Worm (Caenorhabditis elegans): ENCODE measurements around the gene hip-1.

The hip-1 gene

DNA sequence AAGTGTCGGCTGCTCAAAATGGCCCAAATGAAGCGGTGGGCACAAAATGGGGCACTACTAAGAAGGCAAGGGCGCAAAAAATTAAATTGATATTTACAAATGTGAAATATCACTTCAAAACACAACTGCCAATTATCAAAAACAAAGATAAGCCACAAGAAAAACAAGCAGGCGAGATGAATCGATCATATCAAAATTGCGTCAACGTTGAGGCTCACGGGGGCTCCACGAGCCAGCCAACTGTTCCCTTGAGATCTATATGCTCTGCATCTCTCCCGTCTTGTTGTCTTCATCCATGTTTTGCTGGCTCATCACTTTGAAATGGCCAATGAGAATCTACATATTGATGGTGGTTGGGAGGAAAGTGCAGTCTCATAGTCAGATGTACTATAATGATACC is 12.9 kb upstream of the hip-1 start:
- TF ChIP-seq sea-1 (GFP tag; conservative IDR thresholded peaks at IDR 0.05), result no peak
- TF ChIP-seq hnd-1 (tag; optimal IDR thresholded peaks at IDR 0.05), result no peak
- TF ChIP-seq ceh-13 (GFP tag; optimal IDR thresholded peaks at IDR 0.05), result no peak
- no peak for TF ChIP-seq aly-1 (tag; optimal IDR thresholded peaks at IDR 0.05)
- TF ChIP-seq tbx-37 (GFP tag; conservative IDR thresholded peaks at IDR 0.05), result no peak
- no peak for TF ChIP-seq hmbx-1 (tag; optimal IDR thresholded peaks at IDR 0.05)
- no peak for TF ChIP-seq pes-1 (GFP tag; IDR thresholded peaks at IDR 0.05)
- no peak for TF ChIP-seq ets-7 (tag; optimal IDR thresholded peaks at IDR 0.05)
- TF ChIP-seq B0310.2 (tag; optimal IDR thresholded peaks at IDR 0.05), result no peak

- no peak for TF ChIP-seq hmg-4 (GFP tag; optimal IDR thresholded peaks at IDR 0.05)
- TF ChIP-seq pes-1 (GFP tag; IDR thresholded peaks at IDR 0.05), result no peak
- no peak for TF ChIP-seq ama-1 (optimal IDR thresholded peaks at IDR 0.05)
- TF ChIP-seq B0310.2 (tag; optimal IDR thresholded peaks at IDR 0.05), result no peak
- no peak for TF ChIP-seq hmbx-1 (tag; optimal IDR thresholded peaks at IDR 0.05)
- no peak for TF ChIP-seq ceh-36 (tag; optimal IDR thresholded peaks at IDR 0.05)
- TF ChIP-seq tbx-37 (GFP tag; conservative IDR thresholded peaks at IDR 0.05), result no peak
- TF ChIP-seq ets-7 (tag; optimal IDR thresholded peaks at IDR 0.05), result no peak
- no peak for TF ChIP-seq scrt-1 (GFP tag; IDR thresholded peaks at IDR 0.05)
- TF ChIP-seq tbx-11 (GFP tag; IDR thresholded peaks at IDR 0.05), result no peak
- TF ChIP-seq hnd-1 (tag; optimal IDR thresholded peaks at IDR 0.05), result no peak
- TF ChIP-seq sea-1 (GFP tag; conservative IDR thresholded peaks at IDR 0.05), result no peak
- TF ChIP-seq tra-4 (tag; optimal IDR thresholded peaks at IDR 0.05), result no peak
These were observed 11.5 kb upstream of the hip-1 start for ce11 chrIII:13633826-13634225.

- TF ChIP-seq tbx-11 (GFP tag; IDR thresholded peaks at IDR 0.05) (no peak), tbx-37 (GFP tag; conservative IDR thresholded peaks at IDR 0.05) (no peak), ama-1 (optimal IDR thresholded peaks at IDR 0.05) (no peak), scrt-1 (GFP tag; IDR thresholded peaks at IDR 0.05) (no peak), B0310.2 (tag; optimal IDR thresholded peaks at IDR 0.05) (no peak), flt-1 (GFP tag; IDR thresholded peaks at IDR 0.05) (no peak)
These were observed 8.4 kb upstream of the hip-1 start, which contains the start of gene arrd-17 for ce11 chrIII:13630708-13631107. arrd-17 (minus strand) TSS chrIII:13630808.

- no peak for TF ChIP-seq hnd-1 (tag; optimal IDR thresholded peaks at IDR 0.05)
- TF ChIP-seq pes-1 (GFP tag; IDR thresholded peaks at IDR 0.05), result no peak
- no peak for TF ChIP-seq ceh-13 (GFP tag; optimal IDR thresholded peaks at IDR 0.05)
- no peak for TF ChIP-seq B0310.2 (tag; optimal IDR thresholded peaks at IDR 0.05)
- TF ChIP-seq flt-1 (GFP tag; IDR thresholded peaks at IDR 0.05), result no peak
- TF ChIP-seq aly-1 (tag; optimal IDR thresholded peaks at IDR 0.05), result no peak
- TF ChIP-seq tbx-11 (GFP tag; IDR thresholded peaks at IDR 0.05), result no peak
- TF ChIP-seq scrt-1 (GFP tag; IDR thresholded peaks at IDR 0.05), result no peak
- TF ChIP-seq tra-4 (tag; optimal IDR thresholded peaks at IDR 0.05), result no peak
- no peak for TF ChIP-seq hmg-4 (GFP tag; optimal IDR thresholded peaks at IDR 0.05)
- no peak for TF ChIP-seq ama-1 (optimal IDR thresholded peaks at IDR 0.05)
- TF ChIP-seq sea-1 (GFP tag; conservative IDR thresholded peaks at IDR 0.05), result no peak
- no peak for TF ChIP-seq hmbx-1 (tag; optimal IDR thresholded peaks at IDR 0.05)
- TF ChIP-seq ets-7 (tag; optimal IDR thresholded peaks at IDR 0.05), result no peak
- TF ChIP-seq F13C5.2 (tag; optimal IDR thresholded peaks at IDR 0.05), result no peak
- no peak for TF ChIP-seq ceh-36 (tag; optimal IDR thresholded peaks at IDR 0.05)
- TF ChIP-seq tbx-37 (GFP tag; conservative IDR thresholded peaks at IDR 0.05), result no peak
These were observed 4.4 kb upstream of the hip-1 start, which contains the start of gene T12D8.5 for ce11 chrIII:13626692-13627091. T12D8.5 (minus strand) TSS chrIII:13626786.

DNA sequence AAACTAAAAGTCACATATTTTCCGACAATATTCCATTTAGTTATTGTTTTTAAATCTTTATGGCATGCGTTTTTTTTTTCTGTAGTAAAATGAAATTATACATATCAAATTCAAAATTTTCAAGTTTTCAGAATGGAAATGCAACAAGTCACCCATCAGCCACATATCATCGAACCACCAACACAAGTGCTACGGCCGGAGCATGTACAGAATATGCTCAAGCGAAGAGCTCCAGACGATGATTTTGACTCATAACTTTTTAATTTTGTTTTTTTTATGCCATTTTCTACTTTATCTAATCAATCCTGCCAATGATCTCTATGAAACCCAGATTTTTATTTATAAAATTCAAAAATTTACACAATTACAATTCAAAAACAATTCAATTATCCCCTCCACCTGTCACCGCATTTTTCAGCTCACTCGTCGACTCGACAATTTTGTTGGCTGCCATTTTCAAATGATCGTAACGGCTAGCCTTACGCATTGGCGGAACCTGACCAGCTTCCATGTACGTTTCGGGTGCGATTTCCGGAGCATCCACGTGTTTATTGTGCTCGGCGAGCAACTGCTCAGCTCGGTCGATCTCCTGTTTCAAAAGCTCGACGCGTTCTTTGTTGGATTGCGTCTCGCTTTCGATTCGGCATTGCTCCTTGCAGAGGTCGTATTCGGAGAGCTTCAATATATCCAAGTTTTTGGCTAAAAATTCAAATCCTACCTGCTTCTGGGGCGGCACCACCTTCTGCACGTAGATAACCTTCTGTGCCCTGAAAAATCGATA is 3.5 kb upstream of the hip-1 start:
- TF ChIP-seq pes-1 (GFP tag; IDR thresholded peaks at IDR 0.05) (no peak), scrt-1 (GFP tag; IDR thresholded peaks at IDR 0.05) (no peak), tbx-11 (GFP tag; IDR thresholded peaks at IDR 0.05) (no peak), ceh-13 (GFP tag; optimal IDR thresholded peaks at IDR 0.05) (no peak), flt-1 (GFP tag; IDR thresholded peaks at IDR 0.05) (no peak), sea-1 (GFP tag; conservative IDR thresholded peaks at IDR 0.05) (no peak), ama-1 (optimal IDR thresholded peaks at IDR 0.05) (no peak)

- TF ChIP-seq scrt-1 (GFP tag; IDR thresholded peaks at IDR 0.05) (no peak), hmbx-1 (tag; optimal IDR thresholded peaks at IDR 0.05) (no peak), B0310.2 (tag; optimal IDR thresholded peaks at IDR 0.05) (no peak), sea-1 (GFP tag; conservative IDR thresholded peaks at IDR 0.05) (no peak), ceh-36 (tag; optimal IDR thresholded peaks at IDR 0.05) (no peak), F13C5.2 (tag; optimal IDR thresholded peaks at IDR 0.05) (no peak), hmg-4 (GFP tag; optimal IDR thresholded peaks at IDR 0.05) (no peak), tbx-37 (GFP tag; conservative IDR thresholded peaks at IDR 0.05) (no peak), ets-7 (tag; optimal IDR thresholded peaks at IDR 0.05) (no peak), tbx-11 (GFP tag; IDR thresholded peaks at IDR 0.05) (no peak), aly-1 (tag; optimal IDR thresholded peaks at IDR 0.05) (no peak), ama-1 (optimal IDR thresholded peaks at IDR 0.05) (no peak), tra-4 (tag; optimal IDR thresholded peaks at IDR 0.05) (no peak), ceh-13 (GFP tag; optimal IDR thresholded peaks at IDR 0.05) (no peak)
These were observed 1.9 kb upstream of the hip-1 start, which contains the start of gene taf-9 for ce11 chrIII:13624226-13624625. taf-9 (plus strand) TSS chrIII:13624276.

- no peak for TF ChIP-seq tra-4 (tag; optimal IDR thresholded peaks at IDR 0.05)
- no peak for TF ChIP-seq scrt-1 (GFP tag; IDR thresholded peaks at IDR 0.05)
- no peak for TF ChIP-seq tbx-11 (GFP tag; IDR thresholded peaks at IDR 0.05)
- TF ChIP-seq sea-1 (GFP tag; conservative IDR thresholded peaks at IDR 0.05), result no peak
- TF ChIP-seq ceh-13 (GFP tag; optimal IDR thresholded peaks at IDR 0.05), result no peak
- TF ChIP-seq hmg-4 (GFP tag; optimal IDR thresholded peaks at IDR 0.05), result no peak
- TF ChIP-seq aly-1 (tag; optimal IDR thresholded peaks at IDR 0.05), result no peak
- TF ChIP-seq pes-1 (GFP tag; IDR thresholded peaks at IDR 0.05), result no peak
These were observed 722 bp upstream of the hip-1 start, which contains the start of gene mlc-5 for ce11 chrIII:13623014-13623413. mlc-5 (plus strand) TSS chrIII:13623314.

Data from whole organism, early embryonic.